Worm (Caenorhabditis elegans): ENCODE measurements around the gene sulp-3.
A peak's percentile ranks its signal among the peaks of the same experiment; 100 is the strongest.

sulp-3 gene

ce11 chrX:8381651-8382050 lies 26.5 kb downstream of the sulp-3 start (continued):
- TF ChIP-seq ztf-11 (tag; optimal IDR thresholded peaks at IDR 0.05) = no peak
- TF ChIP-seq Y105C5A.15 (GFP tag; IDR thresholded peaks at IDR 0.05) = peak; percentile 81; the same call in 1 of the 2 replicates
- 0 out of 2 replicates have a peak, but pooled peaks have one; percentile 30 for TF ChIP-seq arid-1 (GFP tag; conservative IDR thresholded peaks at IDR 0.05)
- TF ChIP-seq nhr-111 (GFP tag; optimal IDR thresholded peaks at IDR 0.05) = peak; percentile 24
- TF ChIP-seq mes-2 (tag; optimal IDR thresholded peaks at IDR 0.05; ENCODE audit: poor library complexity, severe bottlenecking) = peak; percentile 62
- peak; percentile 74; the same call in 1 of the 2 replicates for TF ChIP-seq pha-4 (GFP tag; IDR thresholded peaks at IDR 0.05)
- no peak for TF ChIP-seq pha-4 (tag; optimal IDR thresholded peaks at IDR 0.05)
- no peak for TF ChIP-seq Y75B8A.6 (GFP tag; IDR thresholded peaks at IDR 0.05)
- TF ChIP-seq unc-62 (GFP tag; optimal IDR thresholded peaks at IDR 0.05 in 1 of 2) = no peak
- TF ChIP-seq unc-62 (tag; optimal IDR thresholded peaks at IDR 0.05) = no peak
- TF ChIP-seq ztf-7 (tag; optimal IDR thresholded peaks at IDR 0.05) = no peak
- TF ChIP-seq F26F4.8 (GFP tag; conservative IDR thresholded peaks at IDR 0.05) = peak; percentile 87
- no peak for TF ChIP-seq R02D3.7 (tag; optimal IDR thresholded peaks at IDR 0.05)
- TF ChIP-seq nhr-41 (GFP tag; IDR thresholded peaks at IDR 0.05) = peak; percentile 43; the same call in 1 of the 2 replicates
- no peak for TF ChIP-seq dpl-1 (GFP tag; optimal IDR thresholded peaks at IDR 0.05)
- TF ChIP-seq Y5F2A.4 (GFP tag; optimal IDR thresholded peaks at IDR 0.05) = peak; percentile 38
- no peak for TF ChIP-seq saeg-2 (GFP tag; IDR thresholded peaks at IDR 0.05)
- 0 out of 2 replicates have a peak, but pooled peaks have one; percentile 10 for TF ChIP-seq ceh-20 (GFP tag; IDR thresholded peaks at IDR 0.05)
- TF ChIP-seq nhr-6 (tag; optimal IDR thresholded peaks at IDR 0.05) = no peak
- no peak for TF ChIP-seq zfp-2 (tag; optimal IDR thresholded peaks at IDR 0.05)
- TF ChIP-seq zip-2 (tag; optimal IDR thresholded peaks at IDR 0.05) = no peak
- TF ChIP-seq mep-1 (tag; optimal IDR thresholded peaks at IDR 0.05) = peak; percentile 21
- peak; percentile 48 for TF ChIP-seq dmd-6 (GFP tag; IDR thresholded peaks at IDR 0.05)
- TF ChIP-seq fos-1 (tag; optimal IDR thresholded peaks at IDR 0.05) = no peak
- no peak for TF ChIP-seq ces-1 (GFP tag; optimal IDR thresholded peaks at IDR 0.05)
- TF ChIP-seq nhr-10 (tag; optimal IDR thresholded peaks at IDR 0.05) = no peak
- TF ChIP-seq ceh-44 (GFP tag; IDR thresholded peaks at IDR 0.05) = peak; percentile 67; the same call in 1 of the 2 replicates
- TF ChIP-seq pqm-1 (tag; optimal IDR thresholded peaks at IDR 0.05) = no peak
- no peak for TF ChIP-seq nhr-11 (tag; optimal IDR thresholded peaks at IDR 0.05)
- TF ChIP-seq daf-8 (GFP tag; IDR thresholded peaks at IDR 0.05) = no peak
- peak; percentile 47; the same call in 1 of the 2 replicates for TF ChIP-seq lin-1 (GFP tag; IDR thresholded peaks at IDR 0.05)
- TF ChIP-seq unc-39 (tag; optimal IDR thresholded peaks at IDR 0.05) = no peak
- peak; percentile 13 for TF ChIP-seq rbr-2 (tag; optimal IDR thresholded peaks at IDR 0.05)
- TF ChIP-seq fkh-10 (GFP tag; optimal IDR thresholded peaks at IDR 0.05) = no peak
- no peak for TF ChIP-seq nhr-77 (tag; optimal IDR thresholded peaks at IDR 0.05)
- peak; percentile 57; the same call in 1 of the 2 replicates for TF ChIP-seq daf-19 (GFP tag; conservative IDR thresholded peaks at IDR 0.05)
- TF ChIP-seq set-16 (GFP tag; IDR thresholded peaks at IDR 0.05) = no peak
- TF ChIP-seq mxl-3 (GFP tag; optimal IDR thresholded peaks at IDR 0.05) = no peak
- no peak for TF ChIP-seq dmd-9 (GFP tag; IDR thresholded peaks at IDR 0.05)
- TF ChIP-seq skn-1 (tag; optimal IDR thresholded peaks at IDR 0.05) = no peak
- peak; percentile 32 for TF ChIP-seq duxl-1 (tag; optimal IDR thresholded peaks at IDR 0.05; ENCODE audit: poor library complexity)
- no peak for TF ChIP-seq zag-1 (tag; optimal IDR thresholded peaks at IDR 0.05)

ce11 chrX:8378312-8378711 lies 29.9 kb downstream of the sulp-3 start, which contains the start of gene tbc-18:
TSS of gene tbc-18 (plus strand) at chrX:8378557.
- TF ChIP-seq nhr-237 (tag; optimal IDR thresholded peaks at IDR 0.05) (no peak), ceh-44 (GFP tag; IDR thresholded peaks at IDR 0.05) (no peak), lir-3 (tag; optimal IDR thresholded peaks at IDR 0.05) (no peak), lin-38 (GFP tag; IDR thresholded peaks at IDR 0.05) (no peak), dpl-1 (GFP tag; optimal IDR thresholded peaks at IDR 0.05) (no peak), ceh-62 (tag; optimal IDR thresholded peaks at IDR 0.05) (no peak), mxl-2 (GFP tag; conservative IDR thresholded peaks at IDR 0.05) (no peak), pqm-1 (tag; optimal IDR thresholded peaks at IDR 0.05) (no peak), daf-12 (tag; optimal IDR thresholded peaks at IDR 0.05) (no peak), pha-4 (GFP tag; IDR thresholded peaks at IDR 0.05) (no peak), pha-4 (tag; optimal IDR thresholded peaks at IDR 0.05) (no peak), zip-2 (tag; optimal IDR thresholded peaks at IDR 0.05) (no peak), sdz-12 (GFP tag; optimal IDR thresholded peaks at IDR 0.05) (no peak), lin-13 (GFP tag; optimal IDR thresholded peaks at IDR 0.05) (no peak), F10B5.3 (tag; optimal IDR thresholded peaks at IDR 0.05) (no peak), lsy-2 (tag; optimal IDR thresholded peaks at IDR 0.05) (peak in 1 of 2 experiments; percentile 51), F44E2.7 (GFP tag; IDR thresholded peaks at IDR 0.05) (no peak), cey-2 (tag; optimal IDR thresholded peaks at IDR 0.05; ENCODE audit: borderline replicate concordance, insufficient read depth) (no peak), R02D3.7 (tag; optimal IDR thresholded peaks at IDR 0.05) (no peak)
